Fruit fly (Drosophila melanogaster) whole organism, embryonic: ENCODE results near the gene dysf.

Source experiments
- CG10321 ChIP-seq: fragments of 200-800 bp; sonication (Bioruptor generic); IDR thresholded peaks from 2 replicates; pipeline ENCODE4 v1.3.6; 2022; ENCODE audit warnings: missing biosample characterization, missing genetic modification characterization
- CG10565 ChIP-seq: fragments of 200-800 bp; sonication (Bioruptor generic); optimal IDR thresholded peaks from 3 replicates; lab custom pipeline; 2016; ENCODE audit warnings: missing biosample characterization, mild to moderate bottlenecking, missing genetic modification characterization
- CG11093 ChIP-seq: fragments of 200-800 bp; sonication (Bioruptor generic); IDR thresholded peaks from 3 replicates; pipeline ENCODE4 v1.3.6; 2022; ENCODE audit warnings: missing biosample characterization, missing genetic modification characterization
- CG12236 ChIP-seq: fragments of 200-800 bp; sonication (Bioruptor generic); optimal IDR thresholded peaks from 2 replicates; lab custom pipeline; 2016; ENCODE audit warnings: missing biosample characterization, missing genetic modification characterization
- CG14441 ChIP-seq: fragments of 200-800 bp; sonication (Bioruptor generic); IDR thresholded peaks from 2 replicates; pipeline ENCODE4 v1.3.6; 2022; ENCODE audit warnings: missing biosample characterization, missing genetic modification characterization
- CG18599 ChIP-seq: fragments of 200-800 bp; sonication (Bioruptor generic); optimal IDR thresholded peaks from 3 replicates; lab custom pipeline; 2017; ENCODE audit warnings: missing biosample characterization, missing genetic modification characterization, mild to moderate bottlenecking, moderate library complexity, missing genetic modification reagents
- CG2120 ChIP-seq: fragments of 200-800 bp; sonication (Bioruptor generic); optimal IDR thresholded peaks from 3 replicates; lab custom pipeline; 2016; ENCODE audit warnings: missing biosample characterization, missing genetic modification characterization
- CG3065 ChIP-seq: fragments of 200-800 bp; sonication (Bioruptor generic); optimal IDR thresholded peaks from 2 replicates; lab custom pipeline; 2016; ENCODE audit warnings: missing biosample characterization, missing genetic modification characterization
- CG31224 ChIP-seq: fragments of 200-800 bp; sonication (Bioruptor generic); IDR thresholded peaks from 2 replicates; pipeline ENCODE4 v1.3.6; 2022; ENCODE audit warnings: missing biosample characterization, missing genetic modification characterization
- CG33213 ChIP-seq: fragments of 200-800 bp; sonication (Bioruptor generic); optimal IDR thresholded peaks from 3 replicates; lab custom pipeline; 2016; ENCODE audit warnings: missing biosample characterization, missing genetic modification characterization
- CG42726 ChIP-seq: fragments of 200-800 bp; sonication (Bioruptor generic); IDR thresholded peaks from 2 replicates; pipeline ENCODE4 v1.3.6; 2022; ENCODE audit warnings: missing biosample characterization, missing genetic modification characterization; ENCODE audit not compliant: partially characterized antibody
- CG4424 ChIP-seq: fragments of 200-800 bp; sonication (Bioruptor generic); optimal IDR thresholded peaks from 3 replicates; lab custom pipeline; 2016; ENCODE audit warnings: missing biosample characterization, missing genetic modification characterization
- CG5180 ChIP-seq: fragments of 200-800 bp; sonication (Bioruptor generic); optimal IDR thresholded peaks from 3 replicates; lab custom pipeline; 2017; ENCODE audit warnings: missing biosample characterization, missing genetic modification characterization, mild to moderate bottlenecking, moderate library complexity, missing genetic modification reagents
- CG8089 ChIP-seq: fragments of 200-800 bp; sonication (Bioruptor generic); optimal IDR thresholded peaks from 3 replicates; lab custom pipeline; 2016; ENCODE audit warnings: missing biosample characterization, missing genetic modification characterization
- CG8281 ChIP-seq: fragments of 200-800 bp; sonication (Bioruptor generic); optimal IDR thresholded peaks from 2 replicates; lab custom pipeline; 2018; ENCODE audit warnings: missing biosample characterization, mild to moderate bottlenecking, missing genetic modification characterization, moderate library complexity
- CG8388 ChIP-seq: fragments of 200-800 bp; sonication (Bioruptor generic); optimal IDR thresholded peaks from 2 replicates; lab custom pipeline; 2019; ENCODE audit warnings: missing biosample characterization, mild to moderate bottlenecking, missing genetic modification characterization, moderate library complexity
- CG8478 ChIP-seq: fragments of >200 bp; optimal IDR thresholded peaks from 2 replicates; lab custom pipeline; 2018
- CG9609 ChIP-seq: fragments of 200-800 bp; sonication (Bioruptor generic); optimal IDR thresholded peaks from 3 replicates; lab custom pipeline; 2016; ENCODE audit warnings: missing biosample characterization, missing genetic modification characterization
- CTCF ChIP-seq: fragments of 200-800 bp; sonication (Bioruptor generic); optimal IDR thresholded peaks from 2 replicates; lab custom pipeline; 2017; ENCODE audit warnings: missing biosample characterization, mild to moderate bottlenecking, missing genetic modification characterization, moderate library complexity
- Mad ChIP-seq: fragments of 200-800 bp; sonication (Bioruptor generic); optimal IDR thresholded peaks from 2 replicates; lab custom pipeline; 2016; ENCODE audit warnings: missing biosample characterization, missing genetic modification characterization
- Max ChIP-seq: fragments of 200-800 bp; sonication (Bioruptor generic); optimal IDR thresholded peaks from 2 replicates; lab custom pipeline; 2016; ENCODE audit warnings: missing biosample characterization, mild to moderate bottlenecking, missing genetic modification characterization
- Med ChIP-seq: fragments of 200-800 bp; sonication (Bioruptor generic); peaks from one replicate; lab custom pipeline; 2016; ENCODE audit warnings: missing biosample characterization, missing genetic modification characterization, mild to moderate bottlenecking, inconsistent platforms, moderate library complexity
- NFAT ChIP-seq: fragments of 200-800 bp; sonication (Bioruptor generic); IDR thresholded peaks from 2 replicates; pipeline ENCODE4 v1.3.6; 2022; ENCODE audit warnings: missing biosample characterization, missing genetic modification characterization
- Oli ChIP-seq: fragments of 200-800 bp; sonication (Bioruptor generic); optimal IDR thresholded peaks from 2 replicates; lab custom pipeline; 2018; ENCODE audit warnings: missing biosample characterization, mild to moderate bottlenecking, missing genetic modification characterization, moderate library complexity
- Sry-β ChIP-seq: fragments of 200-800 bp; sonication (Bioruptor generic); optimal IDR thresholded peaks from 2 replicates; lab custom pipeline; 2018; ENCODE audit warnings: missing biosample characterization, mild to moderate bottlenecking, missing genetic modification characterization, moderate library complexity
- Sry-δ ChIP-seq: fragments of 200-800 bp; sonication (Bioruptor generic); optimal IDR thresholded peaks from 2 replicates; lab custom pipeline; 2016; ENCODE audit warnings: missing biosample characterization, missing genetic modification characterization
- Ssrp ChIP-seq: fragments of 200-800 bp; sonication (Bioruptor generic); optimal IDR thresholded peaks from 2 replicates; lab custom pipeline; 2018; ENCODE audit warnings: missing biosample characterization, mild to moderate bottlenecking, missing genetic modification characterization, moderate library complexity
- Usf ChIP-seq: fragments of 200-800 bp; sonication (Bioruptor generic); optimal IDR thresholded peaks from 2 replicates; lab custom pipeline; 2017; ENCODE audit warnings: missing genotype, missing biosample characterization, missing genetic modification characterization
- cato ChIP-seq: fragments of 200-800 bp; sonication (Bioruptor generic); optimal IDR thresholded peaks from 2 replicates; lab custom pipeline; 2016; ENCODE audit warnings: missing biosample characterization, missing genetic modification characterization, borderline replicate concordance
- chif ChIP-seq, 2 experiments: fragments of 200-800 bp; sonication (Bioruptor generic); optimal IDR thresholded peaks; 3 replicates each; lab custom pipeline; 2016; ENCODE audit warnings: missing biosample characterization in 2 of 2, missing genetic modification characterization in 2 of 2
- da ChIP-seq: fragments of 200-800 bp; sonication (Bioruptor generic); optimal IDR thresholded peaks from 2 replicates; lab custom pipeline; 2016; ENCODE audit warnings: missing biosample characterization, missing genetic modification characterization
- hb ChIP-seq: fragments of 200-800 bp; sonication (Bioruptor generic); IDR thresholded peaks from 3 replicates; pipeline ENCODE4 v1.3.6; 2022; ENCODE audit warnings: missing biosample characterization, missing genetic modification characterization; ENCODE audit not compliant: partially characterized antibody
- her ChIP-seq: fragments of 200-800 bp; sonication (Bioruptor generic); optimal IDR thresholded peaks from 2 replicates; lab custom pipeline; 2016; ENCODE audit warnings: missing biosample characterization, missing genetic modification characterization
- jigr1 ChIP-seq: fragments of 200-800 bp; sonication (Bioruptor generic); IDR thresholded peaks from 3 replicates; pipeline ENCODE4 v1.3.6; 2022; ENCODE audit warnings: missing biosample characterization, missing genetic modification characterization
- knrl ChIP-seq: fragments of 200-800 bp; sonication (Bioruptor generic); IDR thresholded peaks from 3 replicates; pipeline ENCODE4 v1.3.6; 2022; ENCODE audit warnings: missing biosample characterization, missing genetic modification characterization; ENCODE audit not compliant: partially characterized antibody
- oc ChIP-seq: fragments of 200-800 bp; sonication (Bioruptor generic); optimal IDR thresholded peaks from 2 replicates; lab custom pipeline; 2018; ENCODE audit warnings: missing biosample characterization, mild to moderate bottlenecking, missing genetic modification characterization, moderate library complexity
- org-1 ChIP-seq: fragments of 200-800 bp; sonication (Bioruptor generic); optimal IDR thresholded peaks from 2 replicates; lab custom pipeline; 2017; ENCODE audit warnings: missing biosample characterization, missing genetic modification characterization
- p53 ChIP-seq: fragments of 200-800 bp; sonication (Bioruptor generic); optimal IDR thresholded peaks from 2 replicates; lab custom pipeline; 2016; ENCODE audit warnings: missing biosample characterization, missing genetic modification characterization
- prd ChIP-seq, 3 experiments: fragments of >200 bp in 2 of 3; fragments of 200-800 bp in 1 of 3; sonication (Bioruptor generic) in 1 of 3; optimal IDR thresholded peaks in 2 of 3; IDR thresholded peaks in 1 of 3; 2 replicates in 2 of 3; 3 replicates in 1 of 3; pipeline versions ENCODE4 v1.3.6 to Lab custom; 2017 to 2022; ENCODE audit warnings: missing biosample characterization in 1 of 3, missing genetic modification characterization in 1 of 3
- sim ChIP-seq: fragments of 200-800 bp; sonication (Bioruptor generic); IDR thresholded peaks from 2 replicates; pipeline ENCODE4 v1.3.6; 2022; ENCODE audit warnings: missing biosample characterization, missing genetic modification characterization
- sisA ChIP-seq: fragments of 200-800 bp; sonication (Bioruptor generic); IDR thresholded peaks from 2 replicates; pipeline ENCODE4 v1.3.6; 2022; ENCODE audit warnings: missing biosample characterization, missing genetic modification characterization
- ssp ChIP-seq: fragments of 200-800 bp; sonication (Bioruptor generic); IDR thresholded peaks from 2 replicates; pipeline ENCODE4 v1.3.6; 2022; ENCODE audit warnings: missing biosample characterization, missing genetic modification characterization
- stc ChIP-seq: fragments of 200-800 bp; sonication (Bioruptor generic); IDR thresholded peaks from 2 replicates; pipeline ENCODE4 v1.3.6; 2022; ENCODE audit warnings: missing biosample characterization, missing genetic modification characterization
- tna ChIP-seq: fragments of 200-800 bp; sonication (Bioruptor generic); IDR thresholded peaks from 2 replicates; pipeline ENCODE4 v1.3.6; 2022; ENCODE audit warnings: missing biosample characterization, missing genetic modification characterization; ENCODE audit not compliant: partially characterized antibody
- twi ChIP-seq: fragments of 200-800 bp; optimal IDR thresholded peaks from 2 replicates; lab custom pipeline; 2019; ENCODE audit warnings: missing biosample characterization, mild to moderate bottlenecking, missing genetic modification characterization, moderate library complexity

dysf gene

DNA sequence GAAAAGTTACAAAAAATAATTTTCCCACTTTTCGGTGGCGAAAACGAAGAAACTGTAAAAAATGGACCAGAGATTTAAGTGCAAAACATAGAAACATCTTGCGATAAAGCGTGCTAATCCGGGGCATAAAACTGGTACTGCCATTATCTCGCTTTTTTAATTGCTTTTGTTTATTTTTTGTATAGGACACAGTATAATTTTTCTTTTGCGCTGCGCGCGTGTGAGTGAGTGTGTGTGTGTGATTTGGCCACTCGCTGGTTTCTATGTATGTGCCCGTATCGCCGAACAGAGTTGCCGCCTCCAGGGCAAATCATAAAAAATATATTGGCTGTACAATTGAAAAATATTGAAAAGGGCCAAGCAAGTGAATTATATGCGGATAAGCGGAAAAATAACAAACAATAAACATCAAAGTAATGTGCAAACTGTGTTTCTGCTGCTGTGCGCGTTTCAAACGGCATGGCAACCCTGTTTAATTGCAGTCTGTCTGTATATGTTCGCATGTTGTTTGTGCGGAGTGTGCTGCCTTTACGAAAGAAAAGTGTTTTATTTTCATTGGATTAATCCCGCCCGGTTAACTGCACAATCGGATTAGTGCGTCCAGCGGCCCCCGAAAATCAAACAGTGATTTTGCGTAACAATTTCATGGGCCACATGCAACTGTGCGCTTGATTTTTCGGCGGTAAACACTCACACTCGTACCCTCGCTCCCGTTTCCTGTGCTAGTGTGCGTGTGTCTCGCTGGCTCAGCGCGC is 56.2 kb downstream of the dysf start (continued):
- TF ChIP-seq tna (GFP tag; lab: Robert Waterston, UW) = no peak
- peak; percentile 94 for TF ChIP-seq CG3065 (GFP tag; lab: Kevin White, UChicago)
- TF ChIP-seq oc (tag; lab: Kevin White, UChicago) = no peak
- peak; percentile 50 for TF ChIP-seq Sry-β (GFP tag; lab: Kevin White, UChicago)
- peak; percentile 95 for TF ChIP-seq CG12236 (GFP tag; lab: Kevin White, UChicago)
- TF ChIP-seq CG9609 = peak; percentile 97
- peak; percentile 91 for TF ChIP-seq jigr1
- peak; percentile 95 for TF ChIP-seq sim (GFP tag; lab: Robert Waterston, UW)
- peak; percentile 90 for TF ChIP-seq CG10565 (GFP tag; lab: Kevin White, UChicago)
- TF ChIP-seq hb (GFP tag; lab: Robert Waterston, UW) = no peak
- peak; percentile 97 for TF ChIP-seq CG33213 (GFP tag; lab: Kevin White, UChicago)
- peak; percentile 99 for TF ChIP-seq CG14441 (GFP tag; lab: Robert Waterston, UW)
- TF ChIP-seq Sry-δ (GFP tag; lab: Kevin White, UChicago) = peak; percentile 66
- TF ChIP-seq knrl = no peak
- peak; percentile 89 for TF ChIP-seq ssp
- peak; percentile 97 for TF ChIP-seq CG4424 (GFP tag; lab: Kevin White, UChicago)
- peak; percentile 65 for TF ChIP-seq CTCF (GFP tag; lab: Kevin White, UChicago)
- TF ChIP-seq prd (optimal IDR thresholded peaks at IDR 0.05; lab: Kevin White, UChicago) = no peak
- TF ChIP-seq prd (GFP tag; IDR thresholded peaks at IDR 0.05; lab: Robert Waterston, UW) = peak; percentile 98
- peak; percentile 94 for TF ChIP-seq da
- peak; percentile 96 for TF ChIP-seq Max (GFP tag; lab: Kevin White, UChicago)
- peak; percentile 88 for TF ChIP-seq Usf (GFP tag; lab: Kevin White, UChicago)
- TF ChIP-seq Med (GFP tag; lab: Kevin White, UChicago) = peak; percentile 100
- TF ChIP-seq Oli = peak; percentile 96
- TF ChIP-seq CG8089 (GFP tag; lab: Kevin White, UChicago) = peak; percentile 97
- peak; percentile 88 for TF ChIP-seq CG8478 (lab: Kevin White, UChicago)
- peak; percentile 94 for TF ChIP-seq p53 (GFP tag; lab: Kevin White, UChicago)
- TF ChIP-seq CG31224 = peak; percentile 93
- peak; percentile 95 for TF ChIP-seq her
- TF ChIP-seq CG18599 (GFP tag; lab: Kevin White, UChicago) = peak; percentile 97
- TF ChIP-seq NFAT = peak; percentile 96
- peak; percentile 95 for TF ChIP-seq Mad (GFP tag; lab: Kevin White, UChicago)
- TF ChIP-seq CG11093 (GFP tag; lab: Robert Waterston, UW) = peak; percentile 94
- TF ChIP-seq chif (GFP tag; optimal IDR thresholded peaks at IDR 0.05; lab: Kevin White, UChicago) = peak; percentile 96 to 97
- peak; percentile 83 for TF ChIP-seq twi (tag; lab: Kevin White, UChicago)
- TF ChIP-seq CG42726 (GFP tag; lab: Robert Waterston, UW) = no peak
- peak; percentile 81 for TF ChIP-seq CG8281 (tag; lab: Kevin White, UChicago)
- TF ChIP-seq CG5180 (GFP tag; lab: Kevin White, UChicago) = peak; percentile 76
- TF ChIP-seq org-1 = peak; percentile 96
- TF ChIP-seq CG2120 (GFP tag; lab: Kevin White, UChicago) = peak; percentile 98
- peak; percentile 82 for TF ChIP-seq CG10321
- TF ChIP-seq CG8388 (GFP tag; lab: Kevin White, UChicago) = peak; percentile 95
- peak; percentile 96 for TF ChIP-seq Ssrp (tag; lab: Kevin White, UChicago)
- TF ChIP-seq cato (GFP tag; lab: Kevin White, UChicago) = peak; percentile 93
- peak; percentile 97 for TF ChIP-seq stc (GFP tag; lab: Robert Waterston, UW)
- peak; percentile 96 for TF ChIP-seq sisA (GFP tag; lab: Robert Waterston, UW)
- TF ChIP-seq, all 482 proteins: peak for 438
